Fruit fly (Drosophila melanogaster) whole organism, embryonic: Measurements from ENCODE around the gene CG16779.
A peak's percentile ranks its signal among the peaks of the same experiment; 100 is the strongest.

Source experiments
- ATbp ChIP-seq: fragments of 200-800 bp; sonication (Bioruptor generic); optimal IDR thresholded peaks from 2 replicates; lab custom pipeline; 2017; ENCODE audit warnings: missing biosample characterization, mild to moderate bottlenecking, missing genetic modification characterization, missing genetic modification reagents
- Abd-B ChIP-seq: fragments of 200-800 bp; sonication (Bioruptor generic); optimal IDR thresholded peaks from 2 replicates; lab custom pipeline; 2018; ENCODE audit warnings: missing biosample characterization, mild to moderate bottlenecking, missing genetic modification characterization, moderate library complexity
- Bgb ChIP-seq: fragments of 200-800 bp; sonication (Bioruptor generic); IDR thresholded peaks from 2 replicates; pipeline ENCODE4 v1.3.6; 2022; ENCODE audit warnings: missing biosample characterization, missing genetic modification characterization; ENCODE audit not compliant: partially characterized antibody
- CG10321 ChIP-seq: fragments of 200-800 bp; sonication (Bioruptor generic); IDR thresholded peaks from 2 replicates; pipeline ENCODE4 v1.3.6; 2022; ENCODE audit warnings: missing biosample characterization, missing genetic modification characterization
- CG10565 ChIP-seq: fragments of 200-800 bp; sonication (Bioruptor generic); optimal IDR thresholded peaks from 3 replicates; lab custom pipeline; 2016; ENCODE audit warnings: missing biosample characterization, mild to moderate bottlenecking, missing genetic modification characterization
- CG11085 ChIP-seq: fragments of 200-800 bp; sonication (Bioruptor generic); IDR thresholded peaks from 2 replicates; pipeline ENCODE4 v1.3.6; 2022; ENCODE audit warnings: missing biosample characterization, missing genetic modification characterization
- CG12744 ChIP-seq: fragments of 200-800 bp; sonication (Bioruptor generic); optimal IDR thresholded peaks from 2 replicates; lab custom pipeline; 2016; ENCODE audit warnings: missing biosample characterization, missing genetic modification characterization
- CG13424 ChIP-seq: fragments of 200-800 bp; sonication (Bioruptor generic); optimal IDR thresholded peaks from 2 replicates; lab custom pipeline; 2019; ENCODE audit warnings: missing biosample characterization, mild to moderate bottlenecking, missing genetic modification characterization, moderate library complexity
- CG16813 ChIP-seq: fragments of 200-800 bp; sonication (Bioruptor generic); IDR thresholded peaks from 3 replicates; pipeline ENCODE4 v1.3.6; 2022; ENCODE audit warnings: missing biosample characterization, missing genetic modification characterization; ENCODE audit not compliant: partially characterized antibody
- CG18764 ChIP-seq: fragments of 200-800 bp; sonication (Bioruptor generic); optimal IDR thresholded peaks from 3 replicates; lab custom pipeline; 2016; ENCODE audit warnings: missing biosample characterization, missing genetic modification characterization
- CG30403 ChIP-seq: fragments of 200-800 bp; sonication (Bioruptor generic); optimal IDR thresholded peaks from 3 replicates; lab custom pipeline; 2016; ENCODE audit warnings: missing biosample characterization, missing genetic modification characterization
- CG4282 ChIP-seq: fragments of 200-800 bp; sonication (Bioruptor generic); optimal IDR thresholded peaks from 2 replicates; lab custom pipeline; 2016; ENCODE audit warnings: missing biosample characterization, missing genetic modification characterization
- CG4707 ChIP-seq: fragments of 200-800 bp; sonication (Bioruptor generic); optimal IDR thresholded peaks from 2 replicates; lab custom pipeline; 2018; ENCODE audit warnings: missing biosample characterization, mild to moderate bottlenecking, missing genetic modification characterization, moderate library complexity
- CG6654 ChIP-seq: fragments of 200-800 bp; sonication (Bioruptor generic); optimal IDR thresholded peaks from 2 replicates; lab custom pipeline; 2017; ENCODE audit warnings: missing biosample characterization, mild to moderate bottlenecking, missing genetic modification characterization
- CG6765 ChIP-seq: fragments of 200-800 bp; sonication (Bioruptor generic); optimal IDR thresholded peaks from 3 replicates; lab custom pipeline; 2017; ENCODE audit warnings: missing biosample characterization, mild to moderate bottlenecking, missing genetic modification characterization
- CG7928 ChIP-seq: fragments of 200-800 bp; sonication (Bioruptor generic); optimal IDR thresholded peaks from 2 replicates; lab custom pipeline; 2017; ENCODE audit warnings: missing biosample characterization, mild to moderate bottlenecking, missing genetic modification characterization
- Camta ChIP-seq: fragments of 200-800 bp; sonication (Bioruptor generic); optimal IDR thresholded peaks from 2 replicates; lab custom pipeline; 2016; ENCODE audit warnings: missing biosample characterization, missing genetic modification characterization
- Dip2 ChIP-seq: fragments of 200-800 bp; sonication (Bioruptor generic); IDR thresholded peaks from 2 replicates; pipeline ENCODE4 v1.3.6; 2022; ENCODE audit warnings: missing biosample characterization, missing genetic modification characterization
- HHEX ChIP-seq: fragments of 200-800 bp; sonication (Bioruptor generic); optimal IDR thresholded peaks from 3 replicates; lab custom pipeline; 2017; ENCODE audit warnings: missing biosample characterization, mild to moderate bottlenecking, missing genetic modification characterization, missing genetic modification reagents
- HLH4C ChIP-seq: fragments of 200-800 bp; sonication (Bioruptor generic); IDR thresholded peaks from 3 replicates; pipeline ENCODE4 v1.3.6; 2022; ENCODE audit warnings: missing biosample characterization, missing genetic modification characterization; ENCODE audit not compliant: partially characterized antibody
- Hey ChIP-seq: fragments of 200-800 bp; sonication (Bioruptor generic); optimal IDR thresholded peaks from 3 replicates; lab custom pipeline; 2018; ENCODE audit warnings: missing biosample characterization, mild to moderate bottlenecking, missing genetic modification characterization
- MTF-1 ChIP-seq: fragments of 200-800 bp; sonication (Bioruptor generic); optimal IDR thresholded peaks from 2 replicates; lab custom pipeline; 2018; ENCODE audit warnings: missing biosample characterization, mild to moderate bottlenecking, missing genetic modification characterization, borderline replicate concordance
- Mrtf ChIP-seq: fragments of 200-800 bp; sonication (Bioruptor generic); IDR thresholded peaks from 3 replicates; pipeline ENCODE4 v1.3.6; 2022; ENCODE audit warnings: missing biosample characterization, missing genetic modification characterization
- Opbp ChIP-seq: fragments of 200-800 bp; sonication (Bioruptor generic); IDR thresholded peaks from 3 replicates; pipeline ENCODE4 v1.3.6; 2022; ENCODE audit warnings: missing biosample characterization, missing genetic modification characterization; ENCODE audit not compliant: partially characterized antibody
- Sry-δ ChIP-seq: fragments of 200-800 bp; sonication (Bioruptor generic); optimal IDR thresholded peaks from 2 replicates; lab custom pipeline; 2016; ENCODE audit warnings: missing biosample characterization, missing genetic modification characterization
- Ssrp ChIP-seq: fragments of 200-800 bp; sonication (Bioruptor generic); optimal IDR thresholded peaks from 2 replicates; lab custom pipeline; 2018; ENCODE audit warnings: missing biosample characterization, mild to moderate bottlenecking, missing genetic modification characterization, moderate library complexity
- Trl ChIP-seq, 3 experiments: fragments of >200 bp in 2 of 3; fragments of 200-800 bp in 1 of 3; sonication (Bioruptor generic) in 1 of 3; optimal IDR thresholded peaks; 2 replicates in 1 of 3; 3 replicates in 2 of 3; lab custom pipeline; 2016 to 2017; ENCODE audit warnings: missing biosample characterization in 1 of 3, missing genetic modification characterization in 1 of 3
- bbx ChIP-seq: fragments of 200-800 bp; sonication (Bioruptor generic); IDR thresholded peaks from 2 replicates; pipeline ENCODE4 v1.3.6; 2022; ENCODE audit warnings: missing biosample characterization, missing genetic modification characterization; ENCODE audit not compliant: partially characterized antibody
- dati ChIP-seq: fragments of 200-800 bp; sonication (Bioruptor generic); IDR thresholded peaks from 2 replicates; pipeline ENCODE4 v1.3.6; 2022; ENCODE audit warnings: missing biosample characterization, missing genetic modification characterization
- exex ChIP-seq: fragments of 200-800 bp; sonication (Bioruptor generic); optimal IDR thresholded peaks from 4 replicates; lab custom pipeline; 2018; ENCODE audit warnings: missing biosample characterization, mild to moderate bottlenecking, missing genetic modification characterization, moderate library complexity
- grn ChIP-seq: fragments of 200-800 bp; sonication (Bioruptor generic); optimal IDR thresholded peaks from 3 replicates; lab custom pipeline; 2017; ENCODE audit warnings: missing biosample characterization, missing genetic modification characterization
- hbn ChIP-seq: fragments of 200-800 bp; sonication (Bioruptor generic); IDR thresholded peaks from 2 replicates; pipeline ENCODE4 v1.3.6; 2022; ENCODE audit warnings: missing biosample characterization, missing genetic modification characterization; ENCODE audit not compliant: partially characterized antibody
- her ChIP-seq: fragments of 200-800 bp; sonication (Bioruptor generic); optimal IDR thresholded peaks from 2 replicates; lab custom pipeline; 2016; ENCODE audit warnings: missing biosample characterization, missing genetic modification characterization
- hth ChIP-seq: fragments of >200 bp; optimal IDR thresholded peaks from 2 replicates; lab custom pipeline; 2017; ENCODE audit warnings: inconsistent platforms
- ind ChIP-seq: fragments of 200-800 bp; sonication (Bioruptor generic); optimal IDR thresholded peaks from 3 replicates; lab custom pipeline; 2016; ENCODE audit warnings: missing biosample characterization, missing genetic modification characterization
- jumu ChIP-seq: fragments of 200-800 bp; sonication (Bioruptor generic); optimal IDR thresholded peaks from 3 replicates; lab custom pipeline; 2016; ENCODE audit warnings: missing biosample characterization, missing genetic modification characterization
- lov ChIP-seq, 2 experiments: fragments of 200-800 bp in 1 of 2; fragments of >200 bp in 1 of 2; sonication (Bioruptor generic) in 1 of 2; IDR thresholded peaks in 1 of 2; optimal IDR thresholded peaks in 1 of 2; 2 replicates in 1 of 2; 3 replicates in 1 of 2; pipeline versions ENCODE4 v1.3.6 to Lab custom; 2017 to 2022; ENCODE audit warnings: missing biosample characterization in 1 of 2, missing genetic modification characterization in 1 of 2
- nau ChIP-seq: fragments of 200-800 bp; sonication (Bioruptor generic); optimal IDR thresholded peaks from 3 replicates; lab custom pipeline; 2017; ENCODE audit warnings: missing biosample characterization, mild to moderate bottlenecking, missing genetic modification characterization, missing genetic modification reagents
- nerfin-2 ChIP-seq: fragments of 200-800 bp; sonication (Bioruptor generic); IDR thresholded peaks from 2 replicates; pipeline ENCODE4 v1.3.6; 2022; ENCODE audit warnings: missing biosample characterization, missing genetic modification characterization; ENCODE audit not compliant: partially characterized antibody
- otp ChIP-seq: fragments of 200-800 bp; sonication (Bioruptor generic); IDR thresholded peaks from 3 replicates; pipeline ENCODE4, ENCODE4 v1.3.6; 2022; ENCODE audit warnings: missing biosample characterization, missing genetic modification characterization
- pb ChIP-seq: fragments of 200-800 bp; sonication (Bioruptor generic); optimal IDR thresholded peaks from 3 replicates; lab custom pipeline; 2016; ENCODE audit warnings: missing biosample characterization, missing genetic modification characterization
- pnt ChIP-seq: fragments of 200-800 bp; sonication (Bioruptor generic); optimal IDR thresholded peaks from 3 replicates; lab custom pipeline; 2016; ENCODE audit warnings: missing biosample characterization, missing genetic modification characterization
- ro ChIP-seq: fragments of 200-800 bp; sonication (Bioruptor generic); IDR thresholded peaks from 2 replicates; pipeline ENCODE4 v1.3.6; 2022; ENCODE audit warnings: missing biosample characterization, missing genetic modification characterization
- sc ChIP-seq, 3 experiments: fragments of >200 bp in 2 of 3; fragments of 200-800 bp in 1 of 3; sonication (Bioruptor generic) in 1 of 3; optimal IDR thresholded peaks; 2 replicates in 2 of 3; 3 replicates in 1 of 3; lab custom pipeline; 2017; ENCODE audit warnings: mild to moderate bottlenecking in 1 of 3, missing biosample characterization in 1 of 3, missing genetic modification characterization in 1 of 3, missing genetic modification reagents in 1 of 3
- sisA ChIP-seq: fragments of 200-800 bp; sonication (Bioruptor generic); IDR thresholded peaks from 2 replicates; pipeline ENCODE4 v1.3.6; 2022; ENCODE audit warnings: missing biosample characterization, missing genetic modification characterization
- sna ChIP-seq: fragments of 200-800 bp; sonication (Bioruptor generic); IDR thresholded peaks from 2 replicates; pipeline ENCODE4 v1.3.6; 2022; ENCODE audit warnings: missing biosample characterization, missing genetic modification characterization; ENCODE audit not compliant: partially characterized antibody

Gene CG16779

DNA sequence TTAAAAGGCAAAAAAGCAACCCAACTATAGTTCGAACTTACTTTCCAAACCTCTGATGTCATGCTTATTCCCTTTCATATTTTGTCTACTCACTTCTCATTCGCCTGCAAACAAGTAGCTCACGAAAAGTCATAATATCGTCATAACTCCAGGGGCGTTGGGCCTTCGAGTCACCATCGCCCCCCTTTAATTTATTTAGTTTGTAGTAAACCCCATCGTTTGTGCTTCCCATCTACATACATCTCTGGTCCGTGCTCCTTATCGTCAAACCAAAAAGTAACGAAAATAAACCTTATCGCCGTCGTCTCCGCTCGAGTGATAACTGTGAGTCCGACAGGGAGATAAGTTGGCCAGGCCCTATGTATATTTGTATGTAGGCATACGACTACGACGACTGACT, 64.5 kb downstream of the CG16779 start (continued):
- TF ChIP-seq Sry-δ (GFP tag; lab: Kevin White, UChicago) (peak; percentile 16), CG6765 (GFP tag; lab: Kevin White, UChicago) (no peak), CG16813 (GFP tag; lab: Robert Waterston, UW) (no peak), jumu (GFP tag; lab: Kevin White, UChicago) (peak; percentile 34), CG12744 (GFP tag; lab: Kevin White, UChicago) (peak; percentile 30)

DNA sequence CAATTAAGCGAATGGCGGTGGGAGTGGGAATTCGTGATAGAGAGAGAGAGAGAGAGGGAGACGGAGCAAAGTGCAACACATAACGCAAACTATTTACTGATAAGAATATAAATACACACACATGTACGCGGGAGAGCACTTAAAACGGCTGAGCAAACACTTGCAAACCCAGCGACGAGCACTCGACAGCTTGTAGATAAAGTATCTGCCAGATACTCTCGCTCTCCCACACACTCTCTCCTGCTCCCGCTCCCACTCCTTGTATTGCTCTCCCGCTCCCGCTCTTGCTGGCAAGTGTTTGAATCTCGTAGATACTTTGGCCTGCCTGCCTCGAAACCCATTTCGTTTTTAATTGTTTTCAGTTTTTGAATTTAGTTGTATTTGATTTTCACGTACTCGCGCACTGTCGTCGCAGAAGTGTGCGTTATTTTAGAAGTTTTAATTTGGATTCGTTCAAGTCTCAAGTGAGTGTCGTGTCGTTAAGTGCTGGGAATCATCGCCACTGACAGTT, 65.2 kb downstream of the CG16779 start:
- TF ChIP-seq CG10321 (0 out of 2 replicates have a peak, but pooled peaks have one; percentile 15), Opbp (GFP tag; lab: Robert Waterston, UW) (no peak), otp (GFP tag; lab: Robert Waterston, UW) (peak; percentile 69; the same call in 1 of the 3 replicates), pnt (GFP tag; lab: Kevin White, UChicago) (no peak), CG30403 (GFP tag; lab: Kevin White, UChicago) (no peak), ind (GFP tag; lab: Kevin White, UChicago) (no peak), sisA (GFP tag; lab: Robert Waterston, UW) (no peak), nau (GFP tag; lab: Kevin White, UChicago) (peak; percentile 75), ro (GFP tag; lab: Robert Waterston, UW) (no peak), her (peak; percentile 34), CG6654 (no peak), MTF-1 (GFP tag; lab: Kevin White, UChicago) (peak; percentile 25), Mrtf (no peak), CG4707 (GFP tag; lab: Kevin White, UChicago) (no peak), hbn (peak; percentile 58; the same call in 1 of the 2 replicates), bbx (GFP tag; lab: Robert Waterston, UW) (0 out of 2 replicates have a peak, but pooled peaks have one; percentile 11), Trl (optimal IDR thresholded peaks at IDR 0.05; lab: Kevin White, UChicago) (peak; percentile 99 to 100), Trl (GFP tag; optimal IDR thresholded peaks at IDR 0.05; lab: Kevin White, UChicago) (peak; percentile 62), sna (0 out of 2 replicates have a peak, but pooled peaks have one; percentile 21), CG13424 (tag; lab: Kevin White, UChicago) (peak; percentile 25), CG7928 (GFP tag; lab: Kevin White, UChicago) (no peak), CG18764 (GFP tag; lab: Kevin White, UChicago) (no peak), CG11085 (no peak), grn (GFP tag; lab: Kevin White, UChicago) (peak; percentile 32), Hey (tag; lab: Kevin White, UChicago) (peak; percentile 26), lov (optimal IDR thresholded peaks at IDR 0.05; lab: Kevin White, UChicago) (no peak), lov (GFP tag; IDR thresholded peaks at IDR 0.05; lab: Robert Waterston, UW) (no peak), CG4282 (no peak), pb (peak; percentile 8), ATbp (GFP tag; lab: Kevin White, UChicago) (peak; percentile 71), HHEX (GFP tag; lab: Kevin White, UChicago) (peak; percentile 62), hth (lab: Kevin White, UChicago) (no peak), exex (tag; lab: Kevin White, UChicago) (peak; percentile 38), Dip2 (no peak), sc (optimal IDR thresholded peaks at IDR 0.05; lab: Kevin White, UChicago) (no peak), sc (GFP tag; optimal IDR thresholded peaks at IDR 0.05; lab: Kevin White, UChicago) (no peak), Ssrp (tag; lab: Kevin White, UChicago) (no peak), HLH4C (GFP tag; lab: Robert Waterston, UW) (no peak), CG10565 (no peak), dati (no peak), nerfin-2 (GFP tag; lab: Robert Waterston, UW) (no peak), Abd-B (GFP tag; lab: Kevin White, UChicago) (no peak), Bgb (GFP tag; lab: Robert Waterston, UW) (no peak), Camta (GFP tag; lab: Kevin White, UChicago) (no peak)
